ENCODE assay signal across 1 fruit fly cellular context in genomic region chr3R:21223453-21224057, dm6.
A peak's percentile ranks its signal among the peaks of the same experiment; 100 is the strongest.
TF ChIP-seq lines count a peak whose summit lies in the region.

Gene CG3337 (minus strand): TSS chr3R:21223584.
Gene Nelf-A (plus strand): TSS chr3R:21223704.

TF ChIP-seq in whole organism, embryonic, 481 proteins besides CTCF, POLR2A, EP300 and RAD21 (continued from another document):
- TF ChIP-seq Dfd (GFP tag; optimal IDR thresholded peaks at IDR 0.05; lab: Kevin White, UChicago) = no peak
- TF ChIP-seq Med (GFP tag; lab: Kevin White, UChicago) = peak; percentile 97
- TF ChIP-seq sug (tag; optimal IDR thresholded peaks at IDR 0.05; lab: Kevin White, UChicago) = peak; percentile 97
- TF ChIP-seq Chrac-16 (GFP tag; optimal IDR thresholded peaks at IDR 0.05; lab: Kevin White, UChicago) = peak; percentile 68
- peak; percentile 97 for TF ChIP-seq YL-1 (GFP tag; optimal IDR thresholded peaks at IDR 0.05; lab: Kevin White, UChicago)
- TF ChIP-seq nerfin-2 (GFP tag; IDR thresholded peaks at IDR 0.05; lab: Robert Waterston, UW; ENCODE audit: partially characterized antibody) = peak; percentile 79
- TF ChIP-seq Neu2 (GFP tag; optimal IDR thresholded peaks at IDR 0.05; lab: Kevin White, UChicago; ENCODE audit: borderline replicate concordance) = peak; percentile 22
- peak; percentile 72 for TF ChIP-seq repo (GFP tag; optimal IDR thresholded peaks at IDR 0.05; lab: Kevin White, UChicago)
- TF ChIP-seq Hsf (GFP tag; optimal IDR thresholded peaks at IDR 0.05; lab: Kevin White, UChicago) = peak; percentile 76
- peak; percentile 80 for TF ChIP-seq Xbp1 (GFP tag; optimal IDR thresholded peaks at IDR 0.05; lab: Kevin White, UChicago)
- TF ChIP-seq Nf-YC (tag; optimal IDR thresholded peaks at IDR 0.05; lab: Kevin White, UChicago) = no peak
- TF ChIP-seq CG13123 (GFP tag; optimal IDR thresholded peaks at IDR 0.05; lab: Kevin White, UChicago) = peak; percentile 43
- peak; percentile 73 for TF ChIP-seq hbn (GFP tag; IDR thresholded peaks at IDR 0.05; lab: Robert Waterston, UW; ENCODE audit: partially characterized antibody)
- peak; percentile 86 for TF ChIP-seq CG2120 (GFP tag; optimal IDR thresholded peaks at IDR 0.05; lab: Kevin White, UChicago)
- peak; percentile 92 for TF ChIP-seq Rfx (GFP tag; IDR thresholded peaks at IDR 0.05; lab: Robert Waterston, UW)
- no peak for TF ChIP-seq ap (GFP tag; IDR thresholded peaks at IDR 0.05; lab: Robert Waterston, UW)
- peak; percentile 92 for TF ChIP-seq CG9932 (GFP tag; IDR thresholded peaks at IDR 0.05; lab: Robert Waterston, UW)
- no peak for TF ChIP-seq Doc2 (GFP tag; IDR thresholded peaks at IDR 0.05; lab: Robert Waterston, UW)
- peak; percentile 94 for TF ChIP-seq CG17186 (GFP tag; optimal IDR thresholded peaks at IDR 0.05; lab: Kevin White, UChicago)
- peak; percentile 55; the same call in 1 of the 2 replicates for TF ChIP-seq ttk (GFP tag; IDR thresholded peaks at IDR 0.05; lab: Robert Waterston, UW)
- TF ChIP-seq Hey (tag; optimal IDR thresholded peaks at IDR 0.05; lab: Kevin White, UChicago) = no peak
- no peak for TF ChIP-seq zf30C (GFP tag; optimal IDR thresholded peaks at IDR 0.05; lab: Kevin White, UChicago)
- TF ChIP-seq CG15696 (tag; optimal IDR thresholded peaks at IDR 0.05; lab: Kevin White, UChicago) = peak; percentile 14
- no peak for TF ChIP-seq Sry-β (GFP tag; optimal IDR thresholded peaks at IDR 0.05; lab: Kevin White, UChicago)
- TF ChIP-seq maf-S (GFP tag; optimal IDR thresholded peaks at IDR 0.05; lab: Kevin White, UChicago) = peak; percentile 55
- TF ChIP-seq CG1603 (tag; optimal IDR thresholded peaks at IDR 0.05; lab: Kevin White, UChicago) = peak; percentile 86
- no peak for TF ChIP-seq CG10274 (GFP tag; optimal IDR thresholded peaks at IDR 0.05; lab: Kevin White, UChicago)
- peak; percentile 56 for TF ChIP-seq ssp (GFP tag; IDR thresholded peaks at IDR 0.05; lab: Robert Waterston, UW)
- TF ChIP-seq CG34422 (GFP tag; IDR thresholded peaks at IDR 0.05; lab: Robert Waterston, UW) = peak; percentile 91
- TF ChIP-seq Nf-YA (GFP tag; IDR thresholded peaks at IDR 0.05; lab: Robert Waterston, UW) = no peak
- TF ChIP-seq HHEX (GFP tag; optimal IDR thresholded peaks at IDR 0.05; lab: Kevin White, UChicago) = peak; percentile 64
- TF ChIP-seq Dek (tag; optimal IDR thresholded peaks at IDR 0.05; lab: Kevin White, UChicago) = no peak
- peak; percentile 85 for TF ChIP-seq CG33213 (GFP tag; optimal IDR thresholded peaks at IDR 0.05; lab: Kevin White, UChicago)
- no peak for TF ChIP-seq yki (optimal IDR thresholded peaks at IDR 0.05; lab: Kevin White, UChicago)
- TF ChIP-seq Rx (GFP tag; IDR thresholded peaks at IDR 0.05; lab: Robert Waterston, UW) = peak; percentile 59
- peak; percentile 8 for TF ChIP-seq CG12236 (GFP tag; optimal IDR thresholded peaks at IDR 0.05; lab: Kevin White, UChicago)
